Worm (Caenorhabditis elegans): Measurements from ENCODE around the gene dop-1.

dop-1 gene

ce11 chrX:4364877-4365276 lies 53.8 kb downstream of the dop-1 start, which contains the start of gene F14H12.8:
Gene F14H12.8 (minus strand): TSS chrX:4364977.
- TF ChIP-seq elt-3 (tag; optimal IDR thresholded peaks at IDR 0.05), result no peak
- no peak for TF ChIP-seq blmp-1 (tag; optimal IDR thresholded peaks at IDR 0.05)
- TF ChIP-seq nhr-12 (tag; optimal IDR thresholded peaks at IDR 0.05), result no peak
- no peak for TF ChIP-seq ztf-11 (tag; optimal IDR thresholded peaks at IDR 0.05)
- no peak for TF ChIP-seq mab-5 (tag; optimal IDR thresholded peaks at IDR 0.05)
- TF ChIP-seq ces-1 (GFP tag; optimal IDR thresholded peaks at IDR 0.05), result no peak

ce11 chrX:4363200-4363599 lies 55.5 kb downstream of the dop-1 start, which contains the start of gene F14H12.17:
Gene F14H12.17 (minus strand): TSS chrX:4363300.
- TF ChIP-seq nhr-12 (tag; optimal IDR thresholded peaks at IDR 0.05), result no peak
- no peak for TF ChIP-seq nhr-76 (tag; optimal IDR thresholded peaks at IDR 0.05)
- TF ChIP-seq ceh-43 (GFP tag; optimal IDR thresholded peaks at IDR 0.05), result no peak
- TF ChIP-seq ceh-83 (GFP tag; optimal IDR thresholded peaks at IDR 0.05), result no peak
- TF ChIP-seq nhr-2 (tag; optimal IDR thresholded peaks at IDR 0.05), result no peak
- TF ChIP-seq blmp-1 (tag; optimal IDR thresholded peaks at IDR 0.05), result no peak
- TF ChIP-seq unc-120 (tag; optimal IDR thresholded peaks at IDR 0.05; ENCODE audit: poor library complexity, severe bottlenecking), result no peak
- no peak for TF ChIP-seq unc-62 (GFP tag; optimal IDR thresholded peaks at IDR 0.05)
- TF ChIP-seq flh-1 (GFP tag; optimal IDR thresholded peaks at IDR 0.05), result no peak
- TF ChIP-seq ham-2 (GFP tag; optimal IDR thresholded peaks at IDR 0.05), result no peak
- no peak for TF ChIP-seq mls-2 (tag; optimal IDR thresholded peaks at IDR 0.05)
- no peak for TF ChIP-seq ces-1 (GFP tag; optimal IDR thresholded peaks at IDR 0.05)
- TF ChIP-seq lin-13 (tag; optimal IDR thresholded peaks at IDR 0.05), result no peak
- TF ChIP-seq mep-1 (tag; optimal IDR thresholded peaks at IDR 0.05), result no peak
- no peak for TF ChIP-seq elt-3 (tag; optimal IDR thresholded peaks at IDR 0.05)
- no peak for TF ChIP-seq ceh-39 (tag; optimal IDR thresholded peaks at IDR 0.05)
- no peak for TF ChIP-seq sem-2 (GFP tag; optimal IDR thresholded peaks at IDR 0.05)

ce11 chrX:4362522-4362921 lies 56.1 kb downstream of the dop-1 start, which contains the start of gene F14H12.7:
Gene F14H12.7 (minus strand): TSS chrX:4362622.
- TF ChIP-seq unc-39 (tag; optimal IDR thresholded peaks at IDR 0.05), result no peak
- TF ChIP-seq sptf-1 (tag; optimal IDR thresholded peaks at IDR 0.05), result no peak
- TF ChIP-seq ham-2 (GFP tag; optimal IDR thresholded peaks at IDR 0.05), result no peak
- no peak for TF ChIP-seq tbx-8 (GFP tag; optimal IDR thresholded peaks at IDR 0.05)
- no peak for TF ChIP-seq M03D4.4 (tag; optimal IDR thresholded peaks at IDR 0.05)
